Fruit fly (Drosophila melanogaster): ENCODE measurements around the gene Cpr67B.

Cpr67B gene

DNA sequence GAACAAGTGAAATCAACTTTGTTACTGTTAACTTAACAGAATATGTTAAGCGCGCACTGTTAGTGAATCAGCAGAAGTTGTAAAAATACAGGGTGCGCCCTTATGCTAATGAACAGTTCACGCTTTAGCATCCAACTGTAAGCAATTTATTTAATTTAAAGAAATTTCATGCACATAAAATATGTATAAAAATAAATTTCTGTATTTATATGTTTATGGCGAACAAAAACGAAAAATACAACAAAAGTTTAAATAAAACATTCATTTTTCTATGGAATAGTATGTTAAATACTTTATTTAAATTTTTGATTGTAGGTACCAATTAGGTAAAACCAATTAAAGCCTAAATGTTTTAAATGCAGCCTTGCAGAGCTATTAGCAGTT is 19.9 kb downstream of the Cpr67B start (continued):
- TF ChIP-seq CG4617 (GFP tag; optimal IDR thresholded peaks at IDR 0.05; ENCODE audit: borderline replicate concordance) (no peak), Blimp-1 (GFP tag; optimal IDR thresholded peaks at IDR 0.05) (peak; percentile 52), Ptx1 (GFP tag; IDR thresholded peaks at IDR 0.05) (no peak), PHDP (tag; optimal IDR thresholded peaks at IDR 0.05) (peak; percentile 79), CG8388 (GFP tag; optimal IDR thresholded peaks at IDR 0.05) (peak; percentile 52), CG7745 (tag; optimal IDR thresholded peaks at IDR 0.05) (no peak), CG7556 (GFP tag; optimal IDR thresholded peaks at IDR 0.05) (peak; percentile 27), CG32767 (GFP tag; IDR thresholded peaks at IDR 0.05) (no peak), sens-2 (GFP tag; IDR thresholded peaks at IDR 0.05) (no peak), CG2202 (tag; optimal IDR thresholded peaks at IDR 0.05) (no peak), Fer3 (tag; optimal IDR thresholded peaks at IDR 0.05) (peak; percentile 57), row (GFP tag; IDR thresholded peaks at IDR 0.05) (peak; percentile 63; the same call in 2 of the 3 replicates), CG15601 (tag; optimal IDR thresholded peaks at IDR 0.05) (peak; percentile 39), Poxn (GFP tag; IDR thresholded peaks at IDR 0.05) (no peak), zen2 (GFP tag; IDR thresholded peaks at IDR 0.05; ENCODE audit: partially characterized antibody) (no peak), CG10979 (tag; optimal IDR thresholded peaks at IDR 0.05) (peak; percentile 21), CG30403 (GFP tag; optimal IDR thresholded peaks at IDR 0.05) (peak; percentile 28), Xbp1 (GFP tag; optimal IDR thresholded peaks at IDR 0.05) (peak; percentile 16), Bdp1 (GFP tag; optimal IDR thresholded peaks at IDR 0.05) (no peak), ftz-f1 (GFP tag; optimal IDR thresholded peaks at IDR 0.05) (no peak), CG10147 (GFP tag; optimal IDR thresholded peaks at IDR 0.05) (peak; percentile 22), Dfd (GFP tag; optimal IDR thresholded peaks at IDR 0.05) (no peak), CG4404 (GFP tag; IDR thresholded peaks at IDR 0.05) (no peak), cato (GFP tag; optimal IDR thresholded peaks at IDR 0.05; ENCODE audit: borderline replicate concordance) (no peak), seq (GFP tag; IDR thresholded peaks at IDR 0.05) (peak; percentile 65), CG34376 (GFP tag; optimal IDR thresholded peaks at IDR 0.05) (no peak), Dip3 (GFP tag; optimal IDR thresholded peaks at IDR 0.05) (no peak), CG10267 (tag; optimal IDR thresholded peaks at IDR 0.05) (peak; percentile 41), Chrac-16 (GFP tag; optimal IDR thresholded peaks at IDR 0.05) (no peak), chm (GFP tag; IDR thresholded peaks at IDR 0.05) (no peak), vnd (GFP tag; IDR thresholded peaks at IDR 0.05; ENCODE audit: partially characterized antibody) (no peak), CG18599 (GFP tag; optimal IDR thresholded peaks at IDR 0.05) (peak; percentile 47), gsb-n (tag; optimal IDR thresholded peaks at IDR 0.05) (peak; percentile 45), gem (tag; optimal IDR thresholded peaks at IDR 0.05) (peak; percentile 65), CG10366 (GFP tag; IDR thresholded peaks at IDR 0.05) (peak; percentile 80), CG13624 (GFP tag; optimal IDR thresholded peaks at IDR 0.05) (no peak), CG11085 (GFP tag; IDR thresholded peaks at IDR 0.05) (no peak), her (GFP tag; optimal IDR thresholded peaks at IDR 0.05) (no peak), Dek (tag; optimal IDR thresholded peaks at IDR 0.05) (no peak), B-H1 (GFP tag; IDR thresholded peaks at IDR 0.05) (no peak; the same call in 2 of the 3 replicates), tna (GFP tag; IDR thresholded peaks at IDR 0.05; ENCODE audit: partially characterized antibody) (no peak), CG5953 (GFP tag; IDR thresholded peaks at IDR 0.05) (no peak), Asciz (GFP tag; optimal IDR thresholded peaks at IDR 0.05) (peak; percentile 15), org-1 (GFP tag; optimal IDR thresholded peaks at IDR 0.05) (no peak), CG11723 (GFP tag; optimal IDR thresholded peaks at IDR 0.05) (peak; percentile 2), bab2 (GFP tag; optimal IDR thresholded peaks at IDR 0.05) (no peak), Vsx1 (GFP tag; optimal IDR thresholded peaks at IDR 0.05) (peak; percentile 16), CG14014 (GFP tag; IDR thresholded peaks at IDR 0.05) (peak; percentile 37; the same call in 1 of the 2 replicates), Gug (GFP tag; IDR thresholded peaks at IDR 0.05) (no peak; the same call in 3 of the 4 replicates), zen (tag; optimal IDR thresholded peaks at IDR 0.05) (no peak), az2 (GFP tag; optimal IDR thresholded peaks at IDR 0.05) (no peak)
